Worm (Caenorhabditis elegans) whole organism, midembryonic: ENCODE results near the gene erd-2.2.

Experiments used
- cog-1 ChIP-seq: sonication (generic microtip); optimal IDR thresholded peaks from 2 replicates; lab custom pipeline; 2016; ENCODE audit warnings: missing genetic modification characterization, missing compliant biosample characterization
- flt-1 ChIP-seq: fragments of 200-800 bp; sonication (Bioruptor generic); IDR thresholded peaks from 2 replicates; pipeline ENCODE4 v1.3.6; 2022; ENCODE audit warnings: missing genetic modification characterization, missing compliant biosample characterization
- ref-1 ChIP-seq: fragments of 200-800 bp; sonication (Bioruptor generic); conservative IDR thresholded peaks from 2 replicates; pipeline ENCODE4 v1.3.6; 2022; ENCODE audit warnings: missing genetic modification reagents, missing genetic modification characterization, missing compliant biosample characterization
- tab-1 ChIP-seq: fragments of 200-800 bp; sonication (Bioruptor generic); IDR thresholded peaks from 2 replicates; pipeline ENCODE4 v1.3.6; 2022; ENCODE audit warnings: missing genetic modification characterization, missing compliant biosample characterization
- ztf-23 ChIP-seq: fragments of 200-800 bp; sonication (Bioruptor generic); IDR thresholded peaks from 2 replicates; pipeline ENCODE4 v1.3.6; 2022; ENCODE audit warnings: missing genetic modification reagents, missing genetic modification characterization, missing compliant biosample characterization

ce11 chrIII:5914717-5915116 is 7.9 kb downstream of the erd-2.2 start:
- TF ChIP-seq flt-1 (no peak), cog-1 (no peak), ztf-23 (GFP tag; lab: Robert Waterston, UW) (no peak), ref-1 (no peak), tab-1 (GFP tag; lab: Robert Waterston, UW) (no peak)
